Fruit fly (Drosophila melanogaster) whole organism, embryonic: ENCODE measurements around the gene Tango2.

Experiments used
- Ada2b ChIP-seq: fragments of 200-800 bp; sonication (Bioruptor generic); IDR thresholded peaks from 2 replicates; pipeline ENCODE4 v1.3.6; 2022; ENCODE audit warnings: missing biosample characterization, missing genetic modification characterization
- Atf3 ChIP-seq: fragments of 200-800 bp; sonication (Bioruptor generic); optimal IDR thresholded peaks from 3 replicates; lab custom pipeline; 2016; ENCODE audit warnings: missing biosample characterization, missing genetic modification characterization
- CG10267 ChIP-seq: fragments of 200-800 bp; sonication (Bioruptor generic); optimal IDR thresholded peaks from 2 replicates; lab custom pipeline; 2018; ENCODE audit warnings: missing biosample characterization, mild to moderate bottlenecking, missing genetic modification characterization, moderate library complexity
- CG10431 ChIP-seq: fragments of 200-800 bp; sonication (Bioruptor generic); optimal IDR thresholded peaks from 3 replicates; lab custom pipeline; 2018; ENCODE audit warnings: missing biosample characterization, mild to moderate bottlenecking, missing genetic modification characterization
- CG10654 ChIP-seq: fragments of 200-800 bp; sonication (Bioruptor generic); optimal IDR thresholded peaks from 2 replicates; lab custom pipeline; 2016; ENCODE audit warnings: missing biosample characterization, missing genetic modification characterization
- CG10979 ChIP-seq: fragments of 200-800 bp; sonication (Bioruptor generic); optimal IDR thresholded peaks from 2 replicates; lab custom pipeline; 2018; ENCODE audit warnings: missing biosample characterization, mild to moderate bottlenecking, missing genetic modification characterization, moderate library complexity
- CG11398 ChIP-seq: fragments of 200-800 bp; sonication (Bioruptor generic); optimal IDR thresholded peaks from 2 replicates; lab custom pipeline; 2016; ENCODE audit warnings: missing biosample characterization, missing genetic modification characterization
- CG12299 ChIP-seq: fragments of 200-800 bp; sonication (Bioruptor generic); optimal IDR thresholded peaks from 2 replicates; lab custom pipeline; 2018; ENCODE audit warnings: missing biosample characterization, mild to moderate bottlenecking, missing genetic modification characterization
- CG12391 ChIP-seq: fragments of 200-800 bp; sonication (Bioruptor generic); optimal IDR thresholded peaks from 3 replicates; lab custom pipeline; 2018; ENCODE audit warnings: missing biosample characterization, mild to moderate bottlenecking, missing genetic modification characterization, moderate library complexity
- CG13424 ChIP-seq: fragments of 200-800 bp; sonication (Bioruptor generic); optimal IDR thresholded peaks from 2 replicates; lab custom pipeline; 2019; ENCODE audit warnings: missing biosample characterization, mild to moderate bottlenecking, missing genetic modification characterization, moderate library complexity
- CG17829 ChIP-seq: fragments of 200-800 bp; optimal IDR thresholded peaks from 2 replicates; lab custom pipeline; 2019; ENCODE audit warnings: missing biosample characterization, mild to moderate bottlenecking, missing genetic modification characterization, moderate library complexity
- CG2120 ChIP-seq: fragments of 200-800 bp; sonication (Bioruptor generic); optimal IDR thresholded peaks from 3 replicates; lab custom pipeline; 2016; ENCODE audit warnings: missing biosample characterization, missing genetic modification characterization
- CG2712 ChIP-seq: fragments of 200-800 bp; optimal IDR thresholded peaks from 3 replicates; lab custom pipeline; 2019; ENCODE audit warnings: missing biosample characterization, mild to moderate bottlenecking, missing genetic modification characterization, moderate library complexity
- CG32767 ChIP-seq: fragments of 200-800 bp; sonication (Bioruptor generic); IDR thresholded peaks from 2 replicates; pipeline ENCODE4 v1.3.6; 2022; ENCODE audit warnings: missing biosample characterization, missing genetic modification characterization
- CG42726 ChIP-seq: fragments of 200-800 bp; sonication (Bioruptor generic); IDR thresholded peaks from 2 replicates; pipeline ENCODE4 v1.3.6; 2022; ENCODE audit warnings: missing biosample characterization, missing genetic modification characterization; ENCODE audit not compliant: partially characterized antibody
- CG4707 ChIP-seq: fragments of 200-800 bp; sonication (Bioruptor generic); optimal IDR thresholded peaks from 2 replicates; lab custom pipeline; 2018; ENCODE audit warnings: missing biosample characterization, mild to moderate bottlenecking, missing genetic modification characterization, moderate library complexity
- CG6254 ChIP-seq: fragments of 200-800 bp; sonication (Bioruptor generic); optimal IDR thresholded peaks from 3 replicates; lab custom pipeline; 2017; ENCODE audit warnings: mild to moderate bottlenecking, missing biosample characterization, missing genetic modification reagents, missing genetic modification characterization
- CG6272 ChIP-seq: fragments of 200-800 bp; sonication (Bioruptor generic); IDR thresholded peaks from 2 replicates; pipeline ENCODE4 v1.3.6; 2022; ENCODE audit warnings: missing biosample characterization, missing genetic modification characterization
- CG6689 ChIP-seq: fragments of 200-800 bp; sonication (Bioruptor generic); IDR thresholded peaks from 2 replicates; pipeline ENCODE4 v1.3.6; 2022; ENCODE audit warnings: missing biosample characterization, missing genetic modification characterization
- CG7357 ChIP-seq: fragments of 200-800 bp; sonication (Bioruptor generic); IDR thresholded peaks from 3 replicates; pipeline ENCODE4 v1.3.6; 2022; ENCODE audit warnings: missing biosample characterization, missing genetic modification characterization
- CG7745 ChIP-seq: fragments of 200-800 bp; sonication (Bioruptor generic); optimal IDR thresholded peaks from 2 replicates; lab custom pipeline; 2018; ENCODE audit warnings: missing biosample characterization, mild to moderate bottlenecking, missing genetic modification characterization, moderate library complexity
- CG7839 ChIP-seq: fragments of 200-800 bp; sonication (Bioruptor generic); optimal IDR thresholded peaks from 3 replicates; lab custom pipeline; 2018; ENCODE audit warnings: missing biosample characterization, mild to moderate bottlenecking, missing genetic modification characterization, moderate library complexity
- CG8765 ChIP-seq: fragments of 200-800 bp; sonication (Bioruptor generic); IDR thresholded peaks from 2 replicates; pipeline ENCODE4 v1.3.6; 2022; ENCODE audit warnings: missing biosample characterization, missing genetic modification characterization
- CG8944 ChIP-seq: fragments of 200-800 bp; sonication (Bioruptor generic); optimal IDR thresholded peaks from 3 replicates; lab custom pipeline; 2016; ENCODE audit warnings: missing biosample characterization, missing genetic modification characterization
- CG9932 ChIP-seq: fragments of 200-800 bp; sonication (Bioruptor generic); IDR thresholded peaks from 2 replicates; pipeline ENCODE4 v1.3.6; 2022; ENCODE audit warnings: missing biosample characterization, missing genetic modification characterization
- Deaf1 ChIP-seq: fragments of 200-800 bp; optimal IDR thresholded peaks from 3 replicates; lab custom pipeline; 2019; ENCODE audit warnings: missing biosample characterization, mild to moderate bottlenecking, missing genetic modification characterization, moderate library complexity
- E2f1 ChIP-seq: fragments of 200-800 bp; sonication (Bioruptor generic); IDR thresholded peaks from 2 replicates; pipeline ENCODE4 v1.3.6; 2022; ENCODE audit warnings: missing biosample characterization, missing genetic modification characterization
- E2f2 ChIP-seq: fragments of 200-800 bp; sonication (Bioruptor generic); IDR thresholded peaks from 2 replicates; pipeline ENCODE4 v1.3.6; 2022; ENCODE audit warnings: missing biosample characterization, missing genetic modification characterization
- Ets65A ChIP-seq: fragments of 200-800 bp; sonication (Bioruptor generic); peaks from one replicate; lab custom pipeline; 2016; ENCODE audit warnings: missing biosample characterization, missing genetic modification characterization
- Hr3 ChIP-seq: fragments of 200-800 bp; sonication (Bioruptor generic); optimal IDR thresholded peaks from 3 replicates; lab custom pipeline; 2016; ENCODE audit warnings: missing biosample characterization, missing genetic modification characterization
- Lhr ChIP-seq: fragments of 200-800 bp; sonication (Bioruptor generic); optimal IDR thresholded peaks from 3 replicates; lab custom pipeline; 2017; ENCODE audit warnings: mild to moderate bottlenecking, missing biosample characterization, missing genetic modification reagents, missing genetic modification characterization
- NC2α ChIP-seq: fragments of 200-800 bp; sonication (Bioruptor generic); optimal IDR thresholded peaks from 2 replicates; lab custom pipeline; 2016; ENCODE audit warnings: missing biosample characterization, missing genetic modification characterization
- NFAT ChIP-seq: fragments of 200-800 bp; sonication (Bioruptor generic); IDR thresholded peaks from 2 replicates; pipeline ENCODE4 v1.3.6; 2022; ENCODE audit warnings: missing biosample characterization, missing genetic modification characterization
- Pdp1 ChIP-seq, 2 experiments: fragments of 200-800 bp; sonication (Bioruptor generic); optimal IDR thresholded peaks; 3 replicates each; lab custom pipeline; 2016; ENCODE audit warnings: missing biosample characterization in 2 of 2, missing genetic modification characterization in 2 of 2, mild to moderate bottlenecking in 1 of 2, moderate library complexity in 1 of 2
- Sox102F ChIP-seq: fragments of 200-800 bp; sonication (Bioruptor generic); optimal IDR thresholded peaks from 2 replicates; lab custom pipeline; 2018; ENCODE audit warnings: missing biosample characterization, mild to moderate bottlenecking, missing genetic modification characterization, moderate library complexity
- ac ChIP-seq: fragments of 200-800 bp; sonication (Bioruptor generic); optimal IDR thresholded peaks from 3 replicates; lab custom pipeline; 2017; ENCODE audit warnings: missing biosample characterization, mild to moderate bottlenecking, missing genetic modification characterization
- ato ChIP-seq: fragments of 200-800 bp; sonication (Bioruptor generic); IDR thresholded peaks from 2 replicates; pipeline ENCODE4 v1.3.6; 2022; ENCODE audit warnings: missing biosample characterization, missing genetic modification characterization; ENCODE audit not compliant: partially characterized antibody
- chif ChIP-seq, 2 experiments: fragments of 200-800 bp; sonication (Bioruptor generic); optimal IDR thresholded peaks; 3 replicates each; lab custom pipeline; 2016; ENCODE audit warnings: missing biosample characterization in 2 of 2, missing genetic modification characterization in 2 of 2
- dm ChIP-seq: fragments of 200-800 bp; sonication (Bioruptor generic); optimal IDR thresholded peaks from 3 replicates; lab custom pipeline; 2016; ENCODE audit warnings: missing biosample characterization, missing genetic modification characterization
- hkb ChIP-seq, 2 experiments: fragments of 200-800 bp in 1 of 2; fragments of >200 bp in 1 of 2; sonication (Bioruptor generic) in 1 of 2; IDR thresholded peaks in 1 of 2; optimal IDR thresholded peaks in 1 of 2; 2 replicates each; pipeline versions ENCODE4 v1.3.6 to Lab custom; 2017 to 2022; ENCODE audit warnings: missing biosample characterization in 1 of 2, missing genetic modification characterization in 1 of 2
- maf-S ChIP-seq: fragments of 200-800 bp; sonication (Bioruptor generic); optimal IDR thresholded peaks from 2 replicates; lab custom pipeline; 2016; ENCODE audit warnings: missing biosample characterization, missing genetic modification characterization
- pan ChIP-seq, 4 experiments: fragments of >200 bp in 3 of 4; fragments of 200-800 bp in 1 of 4; sonication (Bioruptor generic) in 1 of 4; optimal IDR thresholded peaks in 3 of 4; IDR thresholded peaks in 1 of 4; 2 replicates each; pipeline versions ENCODE4 v1.3.6 to Lab custom; 2017 to 2022; ENCODE audit warnings: missing biosample characterization in 2 of 4, missing genetic modification characterization in 2 of 4, mixed read lengths in 1 of 4
- pfk ChIP-seq: fragments of 200-800 bp; sonication (Bioruptor generic); optimal IDR thresholded peaks from 2 replicates; lab custom pipeline; 2018; ENCODE audit warnings: missing biosample characterization, mild to moderate bottlenecking, missing genetic modification characterization, moderate library complexity
- ro ChIP-seq: fragments of 200-800 bp; sonication (Bioruptor generic); IDR thresholded peaks from 2 replicates; pipeline ENCODE4 v1.3.6; 2022; ENCODE audit warnings: missing biosample characterization, missing genetic modification characterization
- row ChIP-seq: fragments of 200-800 bp; sonication (Bioruptor generic); IDR thresholded peaks from 3 replicates; pipeline ENCODE4 v1.3.6; 2022; ENCODE audit warnings: missing biosample characterization, missing genetic modification characterization
- sr ChIP-seq: fragments of 200-800 bp; sonication (Bioruptor generic); IDR thresholded peaks from 3 replicates; pipeline ENCODE4 v1.3.6; 2022; ENCODE audit warnings: missing biosample characterization, missing genetic modification characterization
- stc ChIP-seq: fragments of 200-800 bp; sonication (Bioruptor generic); IDR thresholded peaks from 2 replicates; pipeline ENCODE4 v1.3.6; 2022; ENCODE audit warnings: missing biosample characterization, missing genetic modification characterization
- unpg ChIP-seq: fragments of 200-800 bp; sonication (Bioruptor generic); optimal IDR thresholded peaks from 3 replicates; lab custom pipeline; 2018; ENCODE audit warnings: missing biosample characterization, mild to moderate bottlenecking, missing genetic modification characterization, moderate library complexity

The Tango2 gene

DNA sequence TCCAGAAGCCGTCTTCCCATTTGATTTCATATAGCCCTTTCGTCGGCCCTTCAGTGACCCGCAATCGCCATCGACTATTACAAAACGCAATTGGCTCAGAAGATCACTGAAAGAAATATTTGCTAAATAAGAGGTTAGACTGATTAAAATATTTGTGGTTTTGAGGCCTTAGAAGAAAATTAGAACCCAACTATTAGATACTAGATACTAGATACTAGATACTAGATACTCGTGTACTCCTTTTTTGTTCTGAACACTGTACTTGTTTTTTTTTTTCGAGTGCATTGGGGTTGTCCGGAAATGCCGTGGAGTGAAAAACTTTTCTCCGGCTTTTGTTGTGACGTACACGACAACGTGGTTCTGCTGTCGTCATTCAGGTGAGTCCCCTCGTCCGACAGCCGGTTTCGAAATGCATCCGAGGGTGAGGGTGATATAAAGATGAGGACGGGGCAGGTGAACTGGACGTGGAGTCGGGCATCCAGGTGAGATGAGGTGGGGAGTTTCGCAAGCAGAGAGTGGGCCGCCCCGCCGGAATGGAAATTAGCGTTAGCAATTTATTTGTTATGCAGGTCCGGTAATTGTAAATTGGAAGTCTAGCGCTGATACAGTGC is 13.6 kb downstream of the Tango2 start (continued):
- TF ChIP-seq Ets65A (GFP tag; lab: Kevin White, UChicago) (peak; percentile 73), CG10267 (tag; lab: Kevin White, UChicago) (peak; percentile 16), Pdp1 (GFP tag; optimal IDR thresholded peaks at IDR 0.05; lab: Kevin White, UChicago) (peak; percentile 6 to 33), CG6689 (0 out of 2 replicates have a peak, but pooled peaks have one; percentile 27), hkb (optimal IDR thresholded peaks at IDR 0.05; lab: Kevin White, UChicago) (no peak), hkb (GFP tag; IDR thresholded peaks at IDR 0.05; lab: Robert Waterston, UW) (0 out of 2 replicates have a peak, but pooled peaks have one; percentile 13), pan (optimal IDR thresholded peaks at IDR 0.05; lab: Kevin White, UChicago) (no peak), pan (GFP tag; optimal IDR thresholded peaks at IDR 0.05 in 1 of 2, IDR thresholded peaks at IDR 0.05 in 1 of 2) (peak in 1 of 2 experiments; percentile 23), unpg (GFP tag; lab: Kevin White, UChicago) (peak; percentile 46), Sox102F (GFP tag; lab: Kevin White, UChicago) (peak; percentile 38), Hr3 (GFP tag; lab: Kevin White, UChicago) (peak; percentile 16), CG7839 (tag; lab: Kevin White, UChicago) (peak; percentile 48), CG2712 (tag; lab: Kevin White, UChicago) (peak; percentile 29), row (GFP tag; lab: Robert Waterston, UW) (peak; percentile 41; the same call in 1 of the 3 replicates), CG7357 (GFP tag; lab: Robert Waterston, UW) (no peak), Deaf1 (tag; lab: Kevin White, UChicago) (no peak), sr (GFP tag; lab: Robert Waterston, UW) (no peak), CG8944 (GFP tag; lab: Kevin White, UChicago) (peak; percentile 25), CG32767 (GFP tag; lab: Robert Waterston, UW) (no peak), CG17829 (peak; percentile 10), NFAT (no peak; the same call in 1 of the 2 replicates), CG10654 (GFP tag; lab: Kevin White, UChicago) (no peak)
- TF ChIP-seq, all 482 proteins: peak for 107

DNA sequence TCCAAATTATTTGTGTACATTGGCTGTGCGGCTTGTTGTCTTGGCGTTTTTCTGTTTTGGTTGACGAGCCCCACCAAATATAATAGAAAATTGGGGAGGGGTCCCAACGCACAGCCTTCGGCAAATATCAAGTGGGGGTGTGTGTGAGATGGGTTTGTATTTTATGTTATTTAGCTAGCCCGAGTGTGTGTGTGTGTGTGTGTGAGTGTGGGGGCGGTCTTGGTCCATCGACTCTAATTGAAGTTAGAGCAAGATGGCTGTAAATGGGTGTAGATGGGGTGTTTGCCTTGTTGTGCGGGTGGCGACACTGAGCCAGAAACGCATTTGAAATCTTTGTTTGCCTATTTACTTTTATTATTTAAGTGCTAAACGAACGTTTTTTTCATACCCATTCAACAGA is 15.8 kb downstream of the Tango2 start:
- no peak for TF ChIP-seq E2f1
- no peak for TF ChIP-seq Atf3 (GFP tag; lab: Kevin White, UChicago)
- no peak for TF ChIP-seq dm
- TF ChIP-seq E2f2, result no peak
- no peak for TF ChIP-seq pfk (GFP tag; lab: Kevin White, UChicago)
- TF ChIP-seq ro, result no peak
- no peak for TF ChIP-seq CG4707 (GFP tag; lab: Kevin White, UChicago)
- TF ChIP-seq stc (GFP tag; lab: Robert Waterston, UW), result no peak
- no peak for TF ChIP-seq CG8765 (GFP tag; lab: Robert Waterston, UW)
- TF ChIP-seq ato (GFP tag; lab: Robert Waterston, UW), result no peak
- no peak for TF ChIP-seq CG12299
- TF ChIP-seq CG12391 (tag; lab: Kevin White, UChicago), result no peak
- TF ChIP-seq ac (GFP tag; lab: Kevin White, UChicago), result no peak
- TF ChIP-seq Hr3 (GFP tag; lab: Kevin White, UChicago), result no peak
- TF ChIP-seq CG11398 (GFP tag; lab: Kevin White, UChicago), result no peak
- TF ChIP-seq CG9932 (GFP tag; lab: Robert Waterston, UW), result no peak
- no peak for TF ChIP-seq CG10979 (tag; lab: Kevin White, UChicago)
- peak; percentile 51; the same call in 1 of the 2 replicates for TF ChIP-seq NFAT
- no peak for TF ChIP-seq CG2120 (GFP tag; lab: Kevin White, UChicago)
- no peak for TF ChIP-seq CG42726
- TF ChIP-seq CG7745 (tag; lab: Kevin White, UChicago), result no peak
- TF ChIP-seq NC2α, result no peak
- TF ChIP-seq CG6272 (GFP tag; lab: Robert Waterston, UW), result no peak
- no peak for TF ChIP-seq CG10431 (GFP tag; lab: Kevin White, UChicago)
- no peak for TF ChIP-seq maf-S
- TF ChIP-seq Lhr (GFP tag; lab: Kevin White, UChicago), result no peak
- no peak for TF ChIP-seq chif (GFP tag; optimal IDR thresholded peaks at IDR 0.05; lab: Kevin White, UChicago)
- no peak for TF ChIP-seq CG13424
- no peak for TF ChIP-seq Ada2b (GFP tag; lab: Robert Waterston, UW)
- peak; percentile 23 for TF ChIP-seq CG6254
